Worm (Caenorhabditis elegans) whole organism, L1 larva: ENCODE results near the gene F54C9.3.

ENCODE experiments used
- C04F5.9 ChIP-seq: sonication (generic microtip); optimal IDR thresholded peaks from 2 replicates; lab custom pipeline; 2016; ENCODE audit warnings: missing genetic modification characterization, missing compliant biosample characterization
- C34B4.2 ChIP-seq: sonication (generic microtip); optimal IDR thresholded peaks from 2 replicates; lab custom pipeline; 2017; ENCODE audit warnings: mild to moderate bottlenecking, missing genetic modification characterization, missing compliant biosample characterization
- Y116A8C.19 ChIP-seq: sonication (generic microtip); optimal IDR thresholded peaks from 2 replicates; lab custom pipeline; 2016; ENCODE audit warnings: missing compliant biosample characterization, missing genetic modification characterization, borderline replicate concordance
- aha-1 ChIP-seq: fragments of 150-350 bp; optimal IDR thresholded peaks from 2 replicates; lab custom pipeline; 2014; ENCODE audit warnings: missing biosample characterization, missing genetic modification characterization
- alr-1 ChIP-seq: fragments of 200-800 bp; sonication (Bioruptor generic); optimal IDR thresholded peaks from 2 replicates; lab custom pipeline; 2018; ENCODE audit warnings: borderline replicate concordance, mild to moderate bottlenecking, missing genetic modification characterization, missing compliant biosample characterization
- aly-2 ChIP-seq: fragments of 150-350 bp; optimal IDR thresholded peaks from 2 replicates; lab custom pipeline; 2014; ENCODE audit warnings: missing biosample characterization, missing genetic modification characterization
- ama-1 ChIP-seq: fragments of 150-350 bp; optimal IDR thresholded peaks from 2 replicates; lab custom pipeline; 2014
- ceh-8 ChIP-seq: fragments of 200-800 bp; sonication (Bioruptor generic); optimal IDR thresholded peaks from 2 replicates; lab custom pipeline; 2018; ENCODE audit warnings: mild to moderate bottlenecking, missing genetic modification characterization, moderate library complexity, missing compliant biosample characterization
- ceh-88 ChIP-seq: fragments of 200-800 bp; sonication (Bioruptor generic); IDR thresholded peaks from 2 replicates; pipeline ENCODE4 v1.3.6; 2022; ENCODE audit warnings: missing genetic modification characterization, missing compliant biosample characterization
- dpl-1 ChIP-seq, 3 experiments: fragments of 150-350 bp in 2 of 3; sonication (generic microtip) in 1 of 3; optimal IDR thresholded peaks; 2 replicates each; lab custom pipeline; 2014 to 2017; ENCODE audit warnings: missing biosample characterization in 3 of 3, missing genetic modification characterization in 3 of 3, missing genetic modification reagents in 3 of 3
- dsc-1 ChIP-seq: sonication (generic microtip); optimal IDR thresholded peaks from 2 replicates; lab custom pipeline; 2016; ENCODE audit warnings: mild to moderate bottlenecking, missing genetic modification characterization, missing compliant biosample characterization
- efl-1 ChIP-seq, 4 experiments: fragments of 150-350 bp; optimal IDR thresholded peaks in 3 of 4; peaks in 1 of 4; 1 replicate in 1 of 4; 2 replicates in 3 of 4; lab custom pipeline; 2014; ENCODE audit warnings: missing biosample characterization in 2 of 4, missing genetic modification characterization in 2 of 4, missing genetic modification reagents in 2 of 4
- efl-3 ChIP-seq: fragments of 200-800 bp; sonication (Bioruptor generic); optimal IDR thresholded peaks from 2 replicates; lab custom pipeline; 2018; ENCODE audit warnings: mild to moderate bottlenecking, missing genetic modification characterization, missing compliant biosample characterization
- egl-13 ChIP-seq: sonication (generic microtip); optimal IDR thresholded peaks from 2 replicates; lab custom pipeline; 2016; ENCODE audit warnings: missing genotype, missing genetic modification reagents, missing genetic modification characterization, missing compliant biosample characterization
- elt-3 ChIP-seq, 6 experiments: fragments of 150-350 bp in 1 of 6; sonication (generic microtip); optimal IDR thresholded peaks; 2 replicates each; lab custom pipeline; 2017 to 2018; ENCODE audit warnings: missing biosample characterization in 6 of 6, missing genetic modification characterization in 6 of 6, inconsistent platforms in 1 of 6
- ets-5 ChIP-seq: fragments of 200-800 bp; sonication (Bioruptor generic); IDR thresholded peaks from 2 replicates; pipeline ENCODE4 v1.3.6; 2022; ENCODE audit warnings: missing genetic modification characterization, missing compliant biosample characterization
- fkh-4 ChIP-seq: sonication (generic microtip); optimal IDR thresholded peaks from 2 replicates; lab custom pipeline; 2016; ENCODE audit warnings: missing compliant biosample characterization, missing genetic modification characterization, borderline replicate concordance
- fkh-8 ChIP-seq: sonication (generic microtip); optimal IDR thresholded peaks from 2 replicates; lab custom pipeline; 2016; ENCODE audit warnings: mild to moderate bottlenecking, missing genetic modification characterization, missing compliant biosample characterization
- fos-1 ChIP-seq: fragments of 150-350 bp; optimal IDR thresholded peaks from 2 replicates; lab custom pipeline; 2014; ENCODE audit warnings: missing biosample characterization, missing genetic modification characterization
- grh-1 ChIP-seq: fragments of 200-800 bp; sonication (Bioruptor generic); IDR thresholded peaks from 2 replicates; pipeline ENCODE4 v1.3.6; 2022; ENCODE audit warnings: missing genetic modification reagents, missing genetic modification characterization, missing compliant biosample characterization
- irx-1 ChIP-seq: sonication (generic microtip); optimal IDR thresholded peaks from 2 replicates; lab custom pipeline; 2016; ENCODE audit warnings: missing genetic modification characterization, missing compliant biosample characterization
- isw-1 ChIP-seq: fragments of 200-800 bp; sonication (Bioruptor generic); IDR thresholded peaks from 2 replicates; pipeline ENCODE4 v1.3.6; 2022; ENCODE audit warnings: missing genetic modification characterization, missing compliant biosample characterization
- jun-1 ChIP-seq: fragments of 150-350 bp; optimal IDR thresholded peaks from 2 replicates; lab custom pipeline; 2014; ENCODE audit warnings: missing biosample characterization, missing genetic modification reagents, missing genetic modification characterization
- lin-14 ChIP-seq: fragments of 200-800 bp; sonication (Bioruptor generic); optimal IDR thresholded peaks from 2 replicates; lab custom pipeline; 2018; ENCODE audit warnings: mild to moderate bottlenecking, missing genetic modification characterization, moderate library complexity, missing compliant biosample characterization
- lin-15B ChIP-seq: fragments of 150-350 bp; sonication (generic microtip); optimal IDR thresholded peaks from 3 replicates; lab custom pipeline; 2014; ENCODE audit warnings: missing biosample characterization, missing genetic modification characterization
- lin-35 ChIP-seq, 2 experiments: fragments of 150-350 bp; optimal IDR thresholded peaks; 2 replicates each; lab custom pipeline; 2014; ENCODE audit warnings: missing biosample characterization in 2 of 2, missing genetic modification characterization in 2 of 2, missing genetic modification reagents in 2 of 2
- lin-39 ChIP-seq: fragments of 150-350 bp; optimal IDR thresholded peaks from 2 replicates; lab custom pipeline; 2014; ENCODE audit warnings: missing biosample characterization, missing genetic modification reagents, missing genetic modification characterization
- lir-3 ChIP-seq: sonication (generic microtip); optimal IDR thresholded peaks from 2 replicates; lab custom pipeline; 2016; ENCODE audit warnings: mild to moderate bottlenecking, missing genetic modification characterization, moderate library complexity, missing compliant biosample characterization; ENCODE audit not compliant: poor library complexity
- mdl-1 ChIP-seq, 2 experiments: fragments of 150-350 bp; optimal IDR thresholded peaks; 2 replicates each; lab custom pipeline; 2014 to 2017; ENCODE audit warnings: missing biosample characterization in 2 of 2, missing genetic modification characterization in 2 of 2, inconsistent platforms in 1 of 2
- mep-1 ChIP-seq: fragments of 150-350 bp; optimal IDR thresholded peaks from 2 replicates; lab custom pipeline; 2014; ENCODE audit warnings: missing biosample characterization, missing genetic modification characterization
- nhr-12 ChIP-seq: sonication (generic microtip); optimal IDR thresholded peaks from 2 replicates; lab custom pipeline; 2017; ENCODE audit warnings: missing biosample characterization, missing genetic modification characterization
- nhr-237 ChIP-seq: fragments of 150-350 bp; optimal IDR thresholded peaks from 2 replicates; lab custom pipeline; 2014; ENCODE audit warnings: missing biosample characterization, missing genetic modification characterization
- nhr-28 ChIP-seq: fragments of 150-350 bp; optimal IDR thresholded peaks from 2 replicates; lab custom pipeline; 2014; ENCODE audit warnings: missing biosample characterization, missing genetic modification characterization
- nhr-47 ChIP-seq: sonication (generic microtip); optimal IDR thresholded peaks from 2 replicates; lab custom pipeline; 2016; ENCODE audit warnings: mild to moderate bottlenecking, missing genetic modification characterization, moderate library complexity, missing compliant biosample characterization
- nhr-71 ChIP-seq: sonication (generic microtip); optimal IDR thresholded peaks from 2 replicates; lab custom pipeline; 2016; ENCODE audit warnings: mild to moderate bottlenecking, missing genetic modification characterization, moderate library complexity, missing compliant biosample characterization
- nhr-84 ChIP-seq: sonication (generic microtip); optimal IDR thresholded peaks from 2 replicates; lab custom pipeline; 2017; ENCODE audit warnings: missing biosample characterization, missing genetic modification characterization
- nhr-85 ChIP-seq: sonication (generic microtip); peaks from one replicate; lab custom pipeline; 2016; ENCODE audit warnings: missing genetic modification characterization, inconsistent platforms, missing compliant biosample characterization
- nhr-90 ChIP-seq: sonication (generic microtip); optimal IDR thresholded peaks from 2 replicates; lab custom pipeline; 2016; ENCODE audit warnings: mild to moderate bottlenecking, missing genetic modification characterization, missing compliant biosample characterization; ENCODE audit not compliant: poor library complexity
- pag-3 ChIP-seq: sonication (generic microtip); optimal IDR thresholded peaks from 2 replicates; lab custom pipeline; 2017; ENCODE audit warnings: missing genetic modification characterization, mild to moderate bottlenecking, missing compliant biosample characterization, antibody characterized with exemption, borderline replicate concordance; ENCODE audit not compliant: insufficient read depth
- pax-3 ChIP-seq: fragments of 200-800 bp; sonication (Bioruptor generic); optimal IDR thresholded peaks from 2 replicates; lab custom pipeline; 2018; ENCODE audit warnings: mild to moderate bottlenecking, missing genetic modification characterization, moderate library complexity, missing compliant biosample characterization
- pqm-1 ChIP-seq: sonication (generic microtip); optimal IDR thresholded peaks from 3 replicates; lab custom pipeline; 2017; ENCODE audit warnings: missing biosample characterization, missing genetic modification characterization
- rnt-1 ChIP-seq: sonication (generic microtip); optimal IDR thresholded peaks from 2 replicates; lab custom pipeline; 2016; ENCODE audit warnings: mild to moderate bottlenecking, missing genetic modification characterization, moderate library complexity, missing compliant biosample characterization
- snpc-4 ChIP-seq: fragments of 150-350 bp; optimal IDR thresholded peaks from 2 replicates; lab custom pipeline; 2014; ENCODE audit warnings: missing biosample characterization, missing genetic modification characterization
- snu-23 ChIP-seq: sonication (generic microtip); optimal IDR thresholded peaks from 2 replicates; lab custom pipeline; 2016; ENCODE audit warnings: missing genetic modification characterization, missing compliant biosample characterization
- sptf-1 ChIP-seq: fragments of 150-350 bp; optimal IDR thresholded peaks from 2 replicates; lab custom pipeline; 2014; ENCODE audit warnings: missing biosample characterization, missing genetic modification characterization
- tbx-2 ChIP-seq: sonication (generic microtip); optimal IDR thresholded peaks from 2 replicates; lab custom pipeline; 2016; ENCODE audit warnings: missing genetic modification characterization, missing compliant biosample characterization
- unc-62 ChIP-seq: fragments of 150-350 bp; optimal IDR thresholded peaks from 2 replicates; lab custom pipeline; 2014; ENCODE audit warnings: missing biosample characterization, missing genetic modification reagents, missing genetic modification characterization
- unc-98 ChIP-seq: fragments of 200-800 bp; sonication (Bioruptor generic); IDR thresholded peaks from 2 replicates; pipeline ENCODE4 v1.3.6; 2022; ENCODE audit warnings: missing genetic modification characterization, missing compliant biosample characterization
- zip-4 ChIP-seq: fragments of 200-800 bp; sonication (Bioruptor generic); optimal IDR thresholded peaks from 2 replicates; lab custom pipeline; 2018; ENCODE audit warnings: mild to moderate bottlenecking, missing genetic modification characterization, moderate library complexity, missing compliant biosample characterization

Gene F54C9.3

DNA sequence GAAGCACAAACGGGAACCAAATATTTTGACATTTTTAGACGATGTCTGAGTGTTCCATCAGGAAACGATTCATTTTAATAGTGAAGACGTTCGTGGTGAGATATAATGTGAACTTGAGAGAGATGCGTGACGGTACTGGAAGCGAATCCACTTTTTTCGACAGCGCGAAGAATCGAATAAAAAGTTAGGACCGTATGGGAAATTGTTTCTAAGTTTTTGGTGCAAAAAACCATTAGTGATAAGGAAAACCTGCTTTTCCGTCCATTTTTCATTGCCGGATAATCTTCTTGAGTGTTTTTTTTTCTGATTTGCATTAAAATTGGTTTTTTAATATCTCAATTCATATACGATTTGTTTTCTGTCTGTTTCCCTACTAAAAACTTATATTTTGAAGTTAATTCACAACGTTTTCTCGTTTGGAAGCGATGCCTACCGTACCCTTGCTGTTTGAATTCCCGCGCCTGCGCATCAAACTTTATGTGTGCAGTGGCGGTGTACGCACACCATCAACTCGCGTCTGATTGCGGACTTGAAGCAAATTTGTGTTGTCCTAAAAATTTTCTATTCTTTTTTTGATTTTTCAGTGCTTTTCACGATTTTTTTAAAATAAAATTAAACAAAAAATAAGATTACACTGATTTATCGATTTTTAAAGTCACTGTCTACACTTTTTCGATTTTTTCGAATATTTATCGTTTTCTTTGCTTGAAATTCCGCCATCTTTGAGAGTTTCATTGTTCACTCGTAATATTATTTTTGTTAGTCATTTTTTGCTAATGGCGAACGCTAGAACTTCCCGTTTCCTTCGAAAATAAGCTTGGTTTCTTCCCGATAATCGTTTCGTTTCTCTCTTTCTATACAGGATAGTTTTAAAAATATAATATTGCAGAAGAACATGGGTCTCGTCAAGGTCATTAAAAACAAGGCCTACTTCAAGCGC is 2.7 kb upstream of the F54C9.3 start, which contains the start of the genes col-38 and rpl-5:
TSS of gene col-38 (minus strand) at position 51 of the 940 bp plus-strand sequence.
TSS of gene rpl-5 (plus strand) at position 890 of the 940 bp plus-strand sequence.
- TF ChIP-seq nhr-47 (peak; percentile 91), dsc-1 (tag; lab: Kevin White, UChicago) (peak; percentile 82), lin-39 (tag; lab: Kevin White, UChicago) (peak; percentile 47), snpc-4 (tag; lab: Kevin White, UChicago) (peak; percentile 86), aha-1 (tag; lab: Kevin White, UChicago) (peak; percentile 59), ets-5 (no peak), ceh-88 (GFP tag; lab: Robert Waterston, UW) (peak; percentile 79), C04F5.9 (tag; lab: Kevin White, UChicago) (peak; percentile 85), fkh-8 (tag; lab: Kevin White, UChicago) (peak; percentile 93), alr-1 (no peak), fkh-4 (tag; lab: Kevin White, UChicago) (peak; percentile 11), ceh-8 (GFP tag; lab: Kevin White, UChicago) (peak; percentile 60), lir-3 (tag; lab: Kevin White, UChicago) (peak; percentile 73), tbx-2 (tag; lab: Kevin White, UChicago) (peak; percentile 91), irx-1 (tag; lab: Kevin White, UChicago) (peak; percentile 54), lin-15B (tag; lab: Kevin White, UChicago) (peak; percentile 94), nhr-12 (tag; lab: Kevin White, UChicago) (no peak), nhr-237 (peak; percentile 78), pag-3 (tag; lab: Kevin White, UChicago) (no peak), nhr-90 (tag; lab: Kevin White, UChicago) (peak; percentile 84), egl-13 (tag; lab: Kevin White, UChicago) (peak; percentile 74), fos-1 (tag; lab: Kevin White, UChicago) (peak; percentile 79), jun-1 (tag; lab: Kevin White, UChicago) (peak; percentile 81), pqm-1 (no peak), unc-62 (GFP tag; lab: Kevin White, UChicago) (no peak), lin-14 (GFP tag; lab: Kevin White, UChicago) (peak; percentile 93), rnt-1 (tag; lab: Kevin White, UChicago) (peak; percentile 92), efl-1 (optimal IDR thresholded peaks at IDR 0.05; lab: Kevin White, UChicago) (peak; percentile 82 to 98), efl-1 (GFP tag; optimal IDR thresholded peaks at IDR 0.05 in 1 of 2; lab: Kevin White, UChicago) (peak; percentile 97 to 100), grh-1 (peak; percentile 75), sptf-1 (tag; lab: Kevin White, UChicago) (no peak), mdl-1 (tag; optimal IDR thresholded peaks at IDR 0.05; lab: Kevin White, UChicago) (peak in 1 of 2 experiments; percentile 85), aly-2 (tag; lab: Kevin White, UChicago) (peak; percentile 30), unc-98 (GFP tag; lab: Robert Waterston, UW) (no peak), elt-3 (tag; optimal IDR thresholded peaks at IDR 0.05; lab: Kevin White, UChicago) (peak in 4 of 6 experiments; percentile 11 to 91 (median 82)), lin-35 (GFP tag; optimal IDR thresholded peaks at IDR 0.05; lab: Kevin White, UChicago) (peak; percentile 98 to 99), dpl-1 (GFP tag; optimal IDR thresholded peaks at IDR 0.05; lab: Kevin White, UChicago) (peak; percentile 97 to 99 (median 97)), C34B4.2 (tag; lab: Kevin White, UChicago) (no peak), mep-1 (tag; lab: Kevin White, UChicago) (peak; percentile 98), ama-1 (no peak), efl-3 (GFP tag; lab: Kevin White, UChicago) (no peak), pax-3 (peak; percentile 82), snu-23 (peak; percentile 95), nhr-28 (tag; lab: Kevin White, UChicago) (no peak), nhr-71 (tag; lab: Kevin White, UChicago) (peak; percentile 94), zip-4 (peak; percentile 47), nhr-84 (no peak), nhr-85 (tag; lab: Kevin White, UChicago) (peak; percentile 91), Y116A8C.19 (tag; lab: Kevin White, UChicago) (no peak), isw-1 (GFP tag; lab: Robert Waterston, UW) (peak; percentile 96)
